Fruit fly (Drosophila melanogaster) whole organism: ENCODE data around the gene GluRIA.

ENCODE experiments used
- CG8478 ChIP-seq: fragments of >200 bp; optimal IDR thresholded peaks from 2 replicates; lab custom pipeline; 2018; ENCODE audit warnings: inconsistent platforms
- usp ChIP-seq: fragments of >200 bp; optimal IDR thresholded peaks from 2 replicates; lab custom pipeline; 2017; ENCODE audit warnings: missing biosample characterization, missing genetic modification characterization, mixed read lengths

dm6 chr3L:6605925-6606324 is 17.9 kb upstream of the GluRIA start, which contains the start of gene zpg:
- no peak for TF ChIP-seq usp (GFP tag; lab: Kevin White, UChicago)
- TF ChIP-seq CG8478 (lab: Kevin White, UChicago): no peak
